Fruit fly (Drosophila melanogaster): ENCODE results near the gene Boh2.
A peak's percentile ranks its signal among the peaks of the same experiment; 100 is the strongest.

The Boh2 gene

dm6 chr2L:11192691-11193090, 13.9 kb downstream of the Boh2 start (continued):
- TF ChIP-seq CG16863 (GFP tag; optimal IDR thresholded peaks at IDR 0.05) (peak; percentile 55), CG14965 (GFP tag; optimal IDR thresholded peaks at IDR 0.05; ENCODE audit: borderline replicate concordance) (no peak), CrebB (tag; optimal IDR thresholded peaks at IDR 0.05) (peak; percentile 7), tin (GFP tag; optimal IDR thresholded peaks at IDR 0.05) (peak; percentile 39), eyg (GFP tag; optimal IDR thresholded peaks at IDR 0.05) (no peak), CTCF (GFP tag; optimal IDR thresholded peaks at IDR 0.05) (no peak), sima (GFP tag; optimal IDR thresholded peaks at IDR 0.05) (no peak), grn (GFP tag; optimal IDR thresholded peaks at IDR 0.05) (no peak), cato (GFP tag; optimal IDR thresholded peaks at IDR 0.05; ENCODE audit: borderline replicate concordance) (peak; percentile 42), CG14667 (GFP tag; IDR thresholded peaks at IDR 0.05) (peak; percentile 38; the same call in 1 of the 2 replicates), CG6791 (GFP tag; IDR thresholded peaks at IDR 0.05; ENCODE audit: partially characterized antibody) (no peak), Nf-YC (tag; optimal IDR thresholded peaks at IDR 0.05) (no peak), pb (GFP tag; optimal IDR thresholded peaks at IDR 0.05) (no peak), gem (tag; optimal IDR thresholded peaks at IDR 0.05) (peak; percentile 85), CG17912 (GFP tag; optimal IDR thresholded peaks at IDR 0.05) (no peak), CG5953 (GFP tag; IDR thresholded peaks at IDR 0.05) (peak; percentile 64), schlank (tag; optimal IDR thresholded peaks at IDR 0.05) (no peak), CG13123 (GFP tag; optimal IDR thresholded peaks at IDR 0.05) (no peak), zen2 (GFP tag; IDR thresholded peaks at IDR 0.05; ENCODE audit: partially characterized antibody) (no peak), bowl (GFP tag; IDR thresholded peaks at IDR 0.05) (no peak), Lim3 (GFP tag; IDR thresholded peaks at IDR 0.05) (no peak), CG8089 (GFP tag; optimal IDR thresholded peaks at IDR 0.05) (peak; percentile 46), MBD-R2 (GFP tag; IDR thresholded peaks at IDR 0.05) (no peak), Ssrp (tag; optimal IDR thresholded peaks at IDR 0.05) (peak; percentile 79), Dek (tag; optimal IDR thresholded peaks at IDR 0.05) (no peak), Ets65A (GFP tag) (peak; percentile 83), Awh (GFP tag; IDR thresholded peaks at IDR 0.05) (peak; percentile 69), B-H2 (GFP tag; optimal IDR thresholded peaks at IDR 0.05) (no peak), CG6654 (GFP tag; optimal IDR thresholded peaks at IDR 0.05) (no peak), CG4617 (GFP tag; optimal IDR thresholded peaks at IDR 0.05; ENCODE audit: borderline replicate concordance) (no peak), CG4404 (GFP tag; IDR thresholded peaks at IDR 0.05) (peak; percentile 39), slp2 (GFP tag; optimal IDR thresholded peaks at IDR 0.05) (peak; percentile 67), gsb-n (tag; optimal IDR thresholded peaks at IDR 0.05) (peak; percentile 84), wek (GFP tag; optimal IDR thresholded peaks at IDR 0.05) (peak; percentile 63), CG8924 (tag; optimal IDR thresholded peaks at IDR 0.05) (peak; percentile 69), seq (GFP tag; IDR thresholded peaks at IDR 0.05) (no peak), CG11695 (GFP tag; IDR thresholded peaks at IDR 0.05) (no peak), Spps (tag; optimal IDR thresholded peaks at IDR 0.05) (peak; percentile 37), B-H1 (GFP tag; IDR thresholded peaks at IDR 0.05) (0 out of 3 replicates have a peak, but pooled peaks have one; percentile 20), Scr (GFP tag; IDR thresholded peaks at IDR 0.05; ENCODE audit: partially characterized antibody) (no peak), twi (tag; optimal IDR thresholded peaks at IDR 0.05) (peak; percentile 44), NC2β (GFP tag; optimal IDR thresholded peaks at IDR 0.05) (peak; percentile 57), CG13775 (GFP tag; optimal IDR thresholded peaks at IDR 0.05) (peak; percentile 32), hkb (optimal IDR thresholded peaks at IDR 0.05) (no peak), hkb (GFP tag; IDR thresholded peaks at IDR 0.05) (peak; percentile 77), Asciz (GFP tag; optimal IDR thresholded peaks at IDR 0.05) (peak; percentile 14), kni (GFP tag; optimal IDR thresholded peaks at IDR 0.05) (no peak), chn (GFP tag; optimal IDR thresholded peaks at IDR 0.05) (peak; percentile 69), Atf-2 (GFP tag; optimal IDR thresholded peaks at IDR 0.05) (no peak), CG11723 (GFP tag; optimal IDR thresholded peaks at IDR 0.05) (peak; percentile 57), Trl (optimal IDR thresholded peaks at IDR 0.05) (no peak), Trl (GFP tag; optimal IDR thresholded peaks at IDR 0.05) (no peak), CG15011 (GFP tag; optimal IDR thresholded peaks at IDR 0.05) (no peak)

All from whole organism, embryonic.